Worm (Caenorhabditis elegans) whole organism, L2 larva: ENCODE results near the gene pud-4.
"Not testable (repeated sequence)": the region's sequence is repeated elsewhere in the genome, so short reads cannot be mapped to it uniquely, and the experiment has no call there.

Experiments used
- C34F6.9 ChIP-seq: fragments of 150-350 bp; optimal IDR thresholded peaks from 2 replicates; lab custom pipeline; 2014; ENCODE audit warnings: missing biosample characterization, missing genetic modification characterization
- F13H6.1 ChIP-seq: sonication (generic microtip); optimal IDR thresholded peaks from 2 replicates; lab custom pipeline; 2016; ENCODE audit warnings: missing genetic modification characterization, missing compliant biosample characterization
- Y55F3AM.14 ChIP-seq: fragments of 200-800 bp; sonication (Bioruptor generic); optimal IDR thresholded peaks from 2 replicates; lab custom pipeline; 2018; ENCODE audit warnings: mild to moderate bottlenecking, missing genetic modification characterization, missing compliant biosample characterization
- alr-1 ChIP-seq: fragments of 150-350 bp; optimal IDR thresholded peaks from 2 replicates; lab custom pipeline; 2014; ENCODE audit warnings: missing biosample characterization, missing genetic modification characterization
- aly-2 ChIP-seq: fragments of 150-350 bp; optimal IDR thresholded peaks from 2 replicates; lab custom pipeline; 2014; ENCODE audit warnings: missing biosample characterization, missing genetic modification characterization
- ama-1 ChIP-seq: fragments of 150-350 bp; optimal IDR thresholded peaks from 2 replicates; lab custom pipeline; 2018; ENCODE audit warnings: inconsistent platforms
- crh-2 ChIP-seq: sonication (generic microtip); optimal IDR thresholded peaks from 2 replicates; lab custom pipeline; 2017; ENCODE audit warnings: missing biosample characterization, missing genetic modification characterization
- dmd-4 ChIP-seq: sonication (generic microtip); optimal IDR thresholded peaks from 2 replicates; lab custom pipeline; 2017; ENCODE audit warnings: missing biosample characterization, missing genetic modification characterization
- egl-27 ChIP-seq: sonication (generic microtip); optimal IDR thresholded peaks from 3 replicates; lab custom pipeline; 2017; ENCODE audit warnings: missing biosample characterization, missing genetic modification reagents, missing genetic modification characterization
- elt-1 ChIP-seq: fragments of 150-350 bp; optimal IDR thresholded peaks from 2 replicates; lab custom pipeline; 2014; ENCODE audit warnings: missing biosample characterization, missing genetic modification characterization
- elt-3 ChIP-seq: sonication (generic microtip); optimal IDR thresholded peaks from 2 replicates; lab custom pipeline; 2017; ENCODE audit warnings: missing biosample characterization, missing genetic modification characterization
- fos-1 ChIP-seq: fragments of 150-350 bp; optimal IDR thresholded peaks from 2 replicates; lab custom pipeline; 2014; ENCODE audit warnings: missing biosample characterization, missing genetic modification characterization
- gmeb-1 ChIP-seq: fragments of 150-350 bp; optimal IDR thresholded peaks from 2 replicates; lab custom pipeline; 2014; ENCODE audit warnings: missing biosample characterization, missing genetic modification characterization
- lin-11 ChIP-seq: fragments of 150-350 bp; sonication (generic microtip); optimal IDR thresholded peaks from 2 replicates; lab custom pipeline; 2014; ENCODE audit warnings: missing biosample characterization, missing genetic modification characterization, inconsistent platforms, mixed read lengths
- lsy-2 ChIP-seq, 2 experiments: fragments of 150-350 bp in 1 of 2; sonication (generic microtip) in 1 of 2; optimal IDR thresholded peaks; 2 replicates each; lab custom pipeline; 2014 to 2017; ENCODE audit warnings: missing biosample characterization in 2 of 2, missing genetic modification characterization in 2 of 2
- mbf-1 ChIP-seq: sonication (generic microtip); optimal IDR thresholded peaks from 2 replicates; lab custom pipeline; 2017; ENCODE audit warnings: missing biosample characterization, missing genetic modification characterization
- nhr-10 ChIP-seq: sonication (generic microtip); optimal IDR thresholded peaks from 2 replicates; lab custom pipeline; 2017; ENCODE audit warnings: missing biosample characterization, missing genetic modification characterization
- nhr-12 ChIP-seq: fragments of 150-350 bp; optimal IDR thresholded peaks from 2 replicates; lab custom pipeline; 2014; ENCODE audit warnings: missing biosample characterization, missing genetic modification characterization
- nhr-21 ChIP-seq: fragments of 150-350 bp; optimal IDR thresholded peaks from 2 replicates; lab custom pipeline; 2014; ENCODE audit warnings: missing biosample characterization, missing genetic modification characterization
- nhr-25 ChIP-seq: fragments of 150-350 bp; sonication (generic microtip); optimal IDR thresholded peaks from 3 replicates; lab custom pipeline; 2014; ENCODE audit warnings: missing biosample characterization, missing genetic modification characterization
- nhr-77 ChIP-seq: fragments of 150-350 bp; optimal IDR thresholded peaks from 2 replicates; lab custom pipeline; 2014; ENCODE audit warnings: missing biosample characterization, missing genetic modification characterization
- peb-1 ChIP-seq: fragments of 150-350 bp; optimal IDR thresholded peaks from 2 replicates; lab custom pipeline; 2014; ENCODE audit warnings: missing biosample characterization, missing genetic modification characterization
- skn-1 ChIP-seq: sonication (generic microtip); optimal IDR thresholded peaks from 2 replicates; lab custom pipeline; 2017; ENCODE audit warnings: missing biosample characterization, missing genetic modification characterization
- sma-3 ChIP-seq: sonication (generic microtip); optimal IDR thresholded peaks from 2 replicates; lab custom pipeline; 2016; ENCODE audit warnings: missing genetic modification reagents, missing genetic modification characterization, missing compliant biosample characterization
- sma-9 ChIP-seq, 2 experiments: fragments of 150-350 bp in 1 of 2; sonication (generic microtip) in 1 of 2; optimal IDR thresholded peaks; 2 replicates each; lab custom pipeline; 2014 to 2016; ENCODE audit warnings: missing genetic modification characterization in 2 of 2, mild to moderate bottlenecking in 1 of 2, missing biosample characterization in 1 of 2, missing compliant biosample characterization in 1 of 2, missing genetic modification reagents in 1 of 2, moderate library complexity in 1 of 2
- unc-39 ChIP-seq: fragments of 150-350 bp; optimal IDR thresholded peaks from 2 replicates; lab custom pipeline; 2014; ENCODE audit warnings: missing biosample characterization, missing genetic modification characterization
- unc-55 ChIP-seq: fragments of 150-350 bp; sonication (generic microtip); optimal IDR thresholded peaks from 3 replicates; lab custom pipeline; 2014; ENCODE audit warnings: missing biosample characterization, missing genetic modification reagents, missing genetic modification characterization
- unc-62 ChIP-seq: fragments of 150-350 bp; optimal IDR thresholded peaks from 2 replicates; lab custom pipeline; 2014; ENCODE audit warnings: missing biosample characterization, missing genetic modification reagents, missing genetic modification characterization
- zag-1 ChIP-seq: fragments of 150-350 bp; optimal IDR thresholded peaks from 2 replicates; lab custom pipeline; 2014; ENCODE audit warnings: missing biosample characterization, missing genetic modification characterization
- ztf-1 ChIP-seq: fragments of 200-800 bp; sonication (Bioruptor generic); conservative IDR thresholded peaks from 2 replicates; pipeline ENCODE4 v1.3.6; 2022; ENCODE audit warnings: missing genetic modification characterization, missing compliant biosample characterization
- ztf-11 ChIP-seq: sonication (generic microtip); optimal IDR thresholded peaks from 2 replicates; lab custom pipeline; 2017; ENCODE audit warnings: missing biosample characterization, missing genetic modification characterization

The pud-4 gene

ce11 chrV:2327124-2327523 lies 646 bp downstream of the pud-4 start:
- TF ChIP-seq crh-2 (tag; lab: Kevin White, UChicago), result peak; percentile 14
- TF ChIP-seq fos-1 (tag; lab: Kevin White, UChicago), result peak; percentile 75
- TF ChIP-seq alr-1 (tag; lab: Kevin White, UChicago), result no peak
- TF ChIP-seq gmeb-1 (tag; lab: Kevin White, UChicago), result peak; percentile 34
- TF ChIP-seq ztf-1 (GFP tag; lab: Robert Waterston, UW), result no peak
- peak; percentile 80 for TF ChIP-seq sma-9 (GFP tag; optimal IDR thresholded peaks at IDR 0.05; lab: Kevin White, UChicago)
- TF ChIP-seq sma-9 (tag; optimal IDR thresholded peaks at IDR 0.05; lab: Kevin White, UChicago), result no peak
- TF ChIP-seq, all 48 proteins: peak for 4

ce11 chrV:2330129-2330528 lies 3.7 kb downstream of the pud-4 start, which contains the start of gene pud-1.1:
Gene pud-1.1 (plus strand): TSS chrV:2330429.
- not testable (repeated sequence) for TF ChIP-seq egl-27 (tag; lab: Kevin White, UChicago); elt-3 (tag; lab: Kevin White, UChicago); nhr-10

ce11 chrV:2331616-2332015 lies 5.1 kb downstream of the pud-4 start, which contains the start of gene irld-32:
Gene irld-32 (plus strand): TSS chrV:2331916.
- not testable (repeated sequence) for TF ChIP-seq skn-1 (tag; lab: Kevin White, UChicago); ztf-1 (GFP tag; lab: Robert Waterston, UW); elt-1 (tag; lab: Kevin White, UChicago)
- TF ChIP-seq, all 48 proteins: peak for 0; not testable (repeated sequence) for 48

ce11 chrV:2336151-2336550 lies 9.7 kb downstream of the pud-4 start, which contains the start of gene irld-28:
Gene irld-28 (minus strand): TSS chrV:2336251.
- no peak for TF ChIP-seq nhr-10
- TF ChIP-seq lin-11, result no peak
- no peak for TF ChIP-seq ama-1 (lab: Kevin White, UChicago)
- no peak for TF ChIP-seq zag-1 (tag; lab: Kevin White, UChicago)

- no peak for TF ChIP-seq unc-55 (GFP tag; lab: Kevin White, UChicago)
- no peak for TF ChIP-seq gmeb-1 (tag; lab: Kevin White, UChicago)
- no peak for TF ChIP-seq peb-1 (tag; lab: Kevin White, UChicago)
- no peak for TF ChIP-seq lin-11
- no peak for TF ChIP-seq ztf-11 (tag; lab: Kevin White, UChicago)
- TF ChIP-seq lsy-2 (tag; optimal IDR thresholded peaks at IDR 0.05; lab: Kevin White, UChicago), result no peak
- no peak for TF ChIP-seq C34F6.9
- TF ChIP-seq nhr-25 (tag; lab: Kevin White, UChicago), result no peak
- TF ChIP-seq elt-3 (tag; lab: Kevin White, UChicago), result no peak
- TF ChIP-seq dmd-4 (tag; lab: Kevin White, UChicago), result no peak
- no peak for TF ChIP-seq ztf-1 (GFP tag; lab: Robert Waterston, UW)
- TF ChIP-seq mbf-1, result no peak
- no peak for TF ChIP-seq nhr-77 (tag; lab: Kevin White, UChicago)
- no peak for TF ChIP-seq Y55F3AM.14 (GFP tag; lab: Kevin White, UChicago)
- TF ChIP-seq unc-39 (tag; lab: Kevin White, UChicago), result no peak
- no peak for TF ChIP-seq sma-3
- TF ChIP-seq ama-1 (lab: Kevin White, UChicago), result no peak
Measured at ce11 chrV:2338538-2338937, 12.1 kb downstream of the pud-4 start, which contains the start of gene irld-29. Gene irld-29 (minus strand): TSS chrV:2338638.

ce11 chrV:2341285-2341684 lies 14.8 kb downstream of the pud-4 start, which contains the start of gene irld-30:
Gene irld-30 (minus strand): TSS chrV:2341385.
- TF ChIP-seq mbf-1 (no peak), nhr-21 (tag; lab: Kevin White, UChicago) (no peak), nhr-10 (no peak), ama-1 (lab: Kevin White, UChicago) (no peak), unc-55 (GFP tag; lab: Kevin White, UChicago) (no peak), unc-62 (GFP tag; lab: Kevin White, UChicago) (no peak), aly-2 (tag; lab: Kevin White, UChicago) (no peak), F13H6.1 (tag; lab: Kevin White, UChicago) (no peak), ztf-11 (tag; lab: Kevin White, UChicago) (no peak), nhr-12 (tag; lab: Kevin White, UChicago) (no peak), skn-1 (tag; lab: Kevin White, UChicago) (no peak), nhr-77 (tag; lab: Kevin White, UChicago) (no peak), nhr-25 (tag; lab: Kevin White, UChicago) (no peak), alr-1 (tag; lab: Kevin White, UChicago) (no peak), elt-1 (tag; lab: Kevin White, UChicago) (no peak)
